Fruit fly (Drosophila melanogaster) whole organism, embryonic: ENCODE measurements around the gene CG10738.

Source experiments
- Atf-2 ChIP-seq: fragments of 200-800 bp; sonication (Bioruptor generic); optimal IDR thresholded peaks from 2 replicates; lab custom pipeline; 2016; ENCODE audit warnings: missing biosample characterization, missing genetic modification characterization
- B-H2 ChIP-seq: fragments of 200-800 bp; sonication (Bioruptor generic); optimal IDR thresholded peaks from 2 replicates; lab custom pipeline; 2018; ENCODE audit warnings: missing biosample characterization, mild to moderate bottlenecking, missing genetic modification characterization
- CG10147 ChIP-seq: fragments of 200-800 bp; sonication (Bioruptor generic); optimal IDR thresholded peaks from 2 replicates; lab custom pipeline; 2019; ENCODE audit warnings: missing biosample characterization, mild to moderate bottlenecking, missing genetic modification characterization, moderate library complexity
- CG12104 ChIP-seq: fragments of 200-800 bp; sonication (Bioruptor generic); optimal IDR thresholded peaks from 3 replicates; lab custom pipeline; 2016; ENCODE audit warnings: missing biosample characterization, missing genetic modification characterization
- CG12391 ChIP-seq: fragments of 200-800 bp; sonication (Bioruptor generic); optimal IDR thresholded peaks from 3 replicates; lab custom pipeline; 2018; ENCODE audit warnings: missing biosample characterization, mild to moderate bottlenecking, missing genetic modification characterization, moderate library complexity
- CG12769 ChIP-seq: fragments of 200-800 bp; sonication (Bioruptor generic); optimal IDR thresholded peaks from 2 replicates; lab custom pipeline; 2019; ENCODE audit warnings: missing biosample characterization, mild to moderate bottlenecking, missing genetic modification characterization, moderate library complexity
- CG14710 ChIP-seq: fragments of 200-800 bp; sonication (Bioruptor generic); optimal IDR thresholded peaks from 3 replicates; lab custom pipeline; 2019; ENCODE audit warnings: missing biosample characterization, mild to moderate bottlenecking, missing genetic modification characterization, moderate library complexity
- CG14860 ChIP-seq: fragments of 200-800 bp; sonication (Bioruptor generic); IDR thresholded peaks from 3 replicates; pipeline ENCODE4 v1.3.6; 2022; ENCODE audit warnings: missing biosample characterization, missing genetic modification characterization; ENCODE audit not compliant: partially characterized antibody
- CG15269 ChIP-seq: fragments of 200-800 bp; sonication (Bioruptor generic); optimal IDR thresholded peaks from 2 replicates; lab custom pipeline; 2018; ENCODE audit warnings: missing biosample characterization, mild to moderate bottlenecking, missing genetic modification characterization, moderate library complexity
- CG1603 ChIP-seq: fragments of 200-800 bp; sonication (Bioruptor generic); optimal IDR thresholded peaks from 2 replicates; lab custom pipeline; 2019; ENCODE audit warnings: missing biosample characterization, mild to moderate bottlenecking, missing genetic modification characterization, moderate library complexity
- CG17186 ChIP-seq: fragments of 200-800 bp; sonication (Bioruptor generic); optimal IDR thresholded peaks from 3 replicates; lab custom pipeline; 2017; ENCODE audit warnings: missing biosample characterization, missing genetic modification reagents, missing genetic modification characterization
- CG1792 ChIP-seq: fragments of 200-800 bp; sonication (Bioruptor generic); optimal IDR thresholded peaks from 2 replicates; lab custom pipeline; 2016; ENCODE audit warnings: missing biosample characterization, missing genetic modification characterization
- CG18262 ChIP-seq: fragments of 200-800 bp; optimal IDR thresholded peaks from 3 replicates; lab custom pipeline; 2019; ENCODE audit warnings: missing biosample characterization, mild to moderate bottlenecking, missing genetic modification characterization, moderate library complexity
- CG2116 ChIP-seq: fragments of 200-800 bp; sonication (Bioruptor generic); optimal IDR thresholded peaks from 3 replicates; lab custom pipeline; 2018; ENCODE audit warnings: missing biosample characterization, mild to moderate bottlenecking, missing genetic modification characterization
- CG2120 ChIP-seq: fragments of 200-800 bp; sonication (Bioruptor generic); optimal IDR thresholded peaks from 3 replicates; lab custom pipeline; 2016; ENCODE audit warnings: missing biosample characterization, missing genetic modification characterization
- CG31365 ChIP-seq: fragments of 200-800 bp; sonication (Bioruptor generic); optimal IDR thresholded peaks from 2 replicates; lab custom pipeline; 2018; ENCODE audit warnings: missing biosample characterization, mild to moderate bottlenecking, missing genetic modification characterization
- CG3281 ChIP-seq: fragments of 200-800 bp; sonication (Bioruptor generic); optimal IDR thresholded peaks from 3 replicates; lab custom pipeline; 2017; ENCODE audit warnings: missing biosample characterization, mild to moderate bottlenecking, missing genetic modification characterization
- CG4328 ChIP-seq: fragments of 200-800 bp; sonication (Bioruptor generic); optimal IDR thresholded peaks from 3 replicates; lab custom pipeline; 2017; ENCODE audit warnings: missing biosample characterization, missing genetic modification reagents, missing genetic modification characterization
- CG4617 ChIP-seq: fragments of 200-800 bp; sonication (Bioruptor generic); optimal IDR thresholded peaks from 3 replicates; lab custom pipeline; 2016; ENCODE audit warnings: missing biosample characterization, missing genetic modification characterization, borderline replicate concordance
- CG4707 ChIP-seq: fragments of 200-800 bp; sonication (Bioruptor generic); optimal IDR thresholded peaks from 2 replicates; lab custom pipeline; 2018; ENCODE audit warnings: missing biosample characterization, mild to moderate bottlenecking, missing genetic modification characterization, moderate library complexity
- CG5953 ChIP-seq: fragments of 200-800 bp; sonication (Bioruptor generic); IDR thresholded peaks from 2 replicates; pipeline ENCODE4 v1.3.6; 2022; ENCODE audit warnings: missing biosample characterization, missing genetic modification characterization
- CG8290 ChIP-seq, 3 experiments: fragments of 200-800 bp; sonication (Bioruptor generic); optimal IDR thresholded peaks; 2 replicates each; lab custom pipeline; 2016 to 2019; ENCODE audit warnings: missing biosample characterization in 3 of 3, missing genetic modification characterization in 3 of 3, mild to moderate bottlenecking in 2 of 3, moderate library complexity in 1 of 3
- CG9437 ChIP-seq: fragments of 200-800 bp; sonication (Bioruptor generic); optimal IDR thresholded peaks from 2 replicates; lab custom pipeline; 2018; ENCODE audit warnings: missing biosample characterization, mild to moderate bottlenecking, missing genetic modification characterization
- CG9932 ChIP-seq: fragments of 200-800 bp; sonication (Bioruptor generic); IDR thresholded peaks from 2 replicates; pipeline ENCODE4 v1.3.6; 2022; ENCODE audit warnings: missing biosample characterization, missing genetic modification characterization
- CrebB ChIP-seq: fragments of 200-800 bp; sonication (Bioruptor generic); optimal IDR thresholded peaks from 3 replicates; lab custom pipeline; 2018; ENCODE audit warnings: missing biosample characterization, mild to moderate bottlenecking, missing genetic modification characterization
- Dbx ChIP-seq: fragments of 200-800 bp; sonication (Bioruptor generic); IDR thresholded peaks from 3 replicates; pipeline ENCODE4 v1.3.6; 2022; ENCODE audit warnings: missing biosample characterization, missing genetic modification characterization
- Dek ChIP-seq: fragments of 200-800 bp; sonication (Bioruptor generic); optimal IDR thresholded peaks from 3 replicates; lab custom pipeline; 2019; ENCODE audit warnings: missing biosample characterization, mild to moderate bottlenecking, missing genetic modification characterization, moderate library complexity
- Dref ChIP-seq: fragments of 200-800 bp; sonication (Bioruptor generic); IDR thresholded peaks from 2 replicates; pipeline ENCODE4 v1.3.6; 2022; ENCODE audit warnings: missing biosample characterization, missing genetic modification characterization
- E2f1 ChIP-seq: fragments of 200-800 bp; sonication (Bioruptor generic); IDR thresholded peaks from 2 replicates; pipeline ENCODE4 v1.3.6; 2022; ENCODE audit warnings: missing biosample characterization, missing genetic modification characterization
- Ets97D ChIP-seq: fragments of 200-800 bp; sonication (Bioruptor generic); optimal IDR thresholded peaks from 3 replicates; lab custom pipeline; 2016; ENCODE audit warnings: missing biosample characterization, missing genetic modification characterization
- Fer1 ChIP-seq: fragments of 200-800 bp; sonication (Bioruptor generic); optimal IDR thresholded peaks from 2 replicates; lab custom pipeline; 2017; ENCODE audit warnings: missing biosample characterization, mild to moderate bottlenecking, missing genetic modification characterization
- Hey ChIP-seq: fragments of 200-800 bp; sonication (Bioruptor generic); optimal IDR thresholded peaks from 3 replicates; lab custom pipeline; 2018; ENCODE audit warnings: missing biosample characterization, mild to moderate bottlenecking, missing genetic modification characterization
- MBD-R2 ChIP-seq: fragments of 200-800 bp; sonication (Bioruptor generic); IDR thresholded peaks from 2 replicates; pipeline ENCODE4 v1.3.6; 2022; ENCODE audit warnings: missing biosample characterization, missing genetic modification characterization
- Rfx ChIP-seq: fragments of 200-800 bp; sonication (Bioruptor generic); IDR thresholded peaks from 2 replicates; pipeline ENCODE4 v1.3.6; 2022; ENCODE audit warnings: missing biosample characterization, missing genetic modification characterization
- Sox102F ChIP-seq: fragments of 200-800 bp; sonication (Bioruptor generic); optimal IDR thresholded peaks from 2 replicates; lab custom pipeline; 2018; ENCODE audit warnings: missing biosample characterization, mild to moderate bottlenecking, missing genetic modification characterization, moderate library complexity
- Sry-δ ChIP-seq: fragments of 200-800 bp; sonication (Bioruptor generic); optimal IDR thresholded peaks from 2 replicates; lab custom pipeline; 2016; ENCODE audit warnings: missing biosample characterization, missing genetic modification characterization
- Xrp1 ChIP-seq: fragments of 200-800 bp; sonication (Bioruptor generic); IDR thresholded peaks from 2 replicates; pipeline ENCODE4 v1.3.6; 2022; ENCODE audit warnings: missing biosample characterization, missing genetic modification characterization
- amos ChIP-seq: fragments of 200-800 bp; sonication (Bioruptor generic); IDR thresholded peaks from 2 replicates; pipeline ENCODE4 v1.3.6; 2022; ENCODE audit warnings: missing biosample characterization, missing genetic modification characterization; ENCODE audit not compliant: partially characterized antibody
- ap ChIP-seq: fragments of 200-800 bp; sonication (Bioruptor generic); IDR thresholded peaks from 2 replicates; pipeline ENCODE4 v1.3.6; 2022; ENCODE audit warnings: missing biosample characterization, missing genetic modification characterization
- ara ChIP-seq: fragments of 200-800 bp; sonication (Bioruptor generic); IDR thresholded peaks from 2 replicates; pipeline ENCODE4 v1.3.6; 2022; ENCODE audit warnings: missing biosample characterization, missing genetic modification characterization
- bab2 ChIP-seq: fragments of 200-800 bp; sonication (Bioruptor generic); optimal IDR thresholded peaks from 2 replicates; lab custom pipeline; 2016; ENCODE audit warnings: missing biosample characterization, missing genetic modification characterization
- hkb ChIP-seq, 2 experiments: fragments of 200-800 bp in 1 of 2; fragments of >200 bp in 1 of 2; sonication (Bioruptor generic) in 1 of 2; IDR thresholded peaks in 1 of 2; optimal IDR thresholded peaks in 1 of 2; 2 replicates each; pipeline versions ENCODE4 v1.3.6 to Lab custom; 2017 to 2022; ENCODE audit warnings: missing biosample characterization in 1 of 2, missing genetic modification characterization in 1 of 2
- jigr1 ChIP-seq: fragments of 200-800 bp; sonication (Bioruptor generic); IDR thresholded peaks from 3 replicates; pipeline ENCODE4 v1.3.6; 2022; ENCODE audit warnings: missing biosample characterization, missing genetic modification characterization
- knrl ChIP-seq: fragments of 200-800 bp; sonication (Bioruptor generic); IDR thresholded peaks from 3 replicates; pipeline ENCODE4 v1.3.6; 2022; ENCODE audit warnings: missing biosample characterization, missing genetic modification characterization; ENCODE audit not compliant: partially characterized antibody
- peb ChIP-seq: fragments of 200-800 bp; sonication (Bioruptor generic); IDR thresholded peaks from 2 replicates; pipeline ENCODE4 v1.3.6; 2022; ENCODE audit warnings: missing biosample characterization, missing genetic modification characterization
- sna ChIP-seq: fragments of 200-800 bp; sonication (Bioruptor generic); IDR thresholded peaks from 2 replicates; pipeline ENCODE4 v1.3.6; 2022; ENCODE audit warnings: missing biosample characterization, missing genetic modification characterization; ENCODE audit not compliant: partially characterized antibody
- vnd ChIP-seq: fragments of 200-800 bp; sonication (Bioruptor generic); IDR thresholded peaks from 3 replicates; pipeline ENCODE4 v1.3.6; 2022; ENCODE audit warnings: missing biosample characterization, missing genetic modification characterization; ENCODE audit not compliant: partially characterized antibody
- zen ChIP-seq: fragments of 200-800 bp; sonication (Bioruptor generic); optimal IDR thresholded peaks from 3 replicates; lab custom pipeline; 2018; ENCODE audit warnings: missing biosample characterization, mild to moderate bottlenecking, missing genetic modification characterization, moderate library complexity

CG10738 gene

DNA sequence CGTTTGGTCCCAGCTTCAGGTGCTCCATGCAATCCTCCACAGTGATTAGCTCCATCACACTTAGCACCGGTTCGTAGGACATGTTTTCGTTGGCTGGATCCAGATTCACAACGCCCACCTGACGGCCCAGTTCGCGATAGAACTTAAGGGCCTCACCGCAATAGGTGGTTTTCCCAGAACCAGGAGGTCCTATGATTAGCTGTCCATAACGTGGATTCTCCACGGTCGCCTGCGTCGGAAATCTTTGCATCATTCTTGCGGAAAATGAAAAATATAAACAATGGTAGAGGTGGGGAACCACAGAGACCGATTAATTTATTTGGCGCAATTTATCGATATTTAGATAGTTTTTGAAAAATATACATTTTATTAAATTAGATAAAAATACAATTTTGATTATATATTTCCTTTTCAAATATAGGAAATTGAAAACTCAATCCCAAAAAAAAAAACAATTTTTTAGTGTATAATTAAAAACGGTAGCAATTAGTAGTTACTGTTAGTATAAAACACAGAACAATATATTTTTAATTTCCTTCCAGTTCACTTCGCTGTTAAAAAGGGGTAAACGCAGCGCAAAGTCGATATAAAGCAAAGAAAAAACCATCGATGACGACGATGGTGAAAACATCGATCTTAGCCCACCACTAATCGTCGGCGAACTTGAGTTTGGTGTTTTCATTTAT lies 38.2 kb upstream of the CG10738 start, which contains the start of the genes CG10222 and flr (continued):
- TF ChIP-seq CG15269 (tag; lab: Kevin White, UChicago) (peak; percentile 5), Sox102F (no peak), B-H2 (GFP tag; lab: Kevin White, UChicago) (no peak), Dbx (GFP tag; lab: Robert Waterston, UW) (peak; percentile 42; the same call in 1 of the 3 replicates), CG1792 (GFP tag; lab: Kevin White, UChicago) (no peak), jigr1 (GFP tag; lab: Robert Waterston, UW) (peak; percentile 14; the same call in 1 of the 3 replicates), CG17186 (GFP tag; lab: Kevin White, UChicago) (peak; percentile 62), CrebB (tag; lab: Kevin White, UChicago) (no peak), Xrp1 (GFP tag; lab: Robert Waterston, UW) (no peak), Ets97D (peak; percentile 13), CG4707 (GFP tag; lab: Kevin White, UChicago) (no peak), Sry-δ (GFP tag; lab: Kevin White, UChicago) (peak; percentile 86), knrl (peak; percentile 79), CG2120 (peak; percentile 6), Fer1 (GFP tag; lab: Kevin White, UChicago) (no peak), CG1603 (tag; lab: Kevin White, UChicago) (peak; percentile 7), CG18262 (tag; lab: Kevin White, UChicago) (peak; percentile 32), CG14860 (GFP tag; lab: Robert Waterston, UW) (peak; percentile 69), CG4617 (GFP tag; lab: Kevin White, UChicago) (peak; percentile 15), CG8290 (GFP tag; optimal IDR thresholded peaks at IDR 0.05; lab: Kevin White, UChicago) (peak; percentile 29), CG8290 (tag; optimal IDR thresholded peaks at IDR 0.05; lab: Kevin White, UChicago) (no peak), CG31365 (tag; lab: Kevin White, UChicago) (no peak), vnd (GFP tag; lab: Robert Waterston, UW) (peak; percentile 71), Dek (no peak), amos (GFP tag; lab: Robert Waterston, UW) (peak; percentile 68), CG5953 (no peak), CG10147 (GFP tag; lab: Kevin White, UChicago) (peak; percentile 17), ara (GFP tag; lab: Robert Waterston, UW) (no peak), Hey (tag; lab: Kevin White, UChicago) (no peak), Atf-2 (GFP tag; lab: Kevin White, UChicago) (no peak), MBD-R2 (GFP tag; lab: Robert Waterston, UW) (peak; percentile 65), CG3281 (GFP tag; lab: Kevin White, UChicago) (peak; percentile 15), E2f1 (GFP tag; lab: Robert Waterston, UW) (no peak), ap (no peak), CG14710 (tag; lab: Kevin White, UChicago) (peak; percentile 58), CG2116 (GFP tag; lab: Kevin White, UChicago) (peak; percentile 70), CG12391 (tag; lab: Kevin White, UChicago) (peak; percentile 42), Rfx (GFP tag; lab: Robert Waterston, UW) (peak; percentile 43; the same call in 1 of the 2 replicates), zen (peak; percentile 10), CG9932 (GFP tag; lab: Robert Waterston, UW) (peak; percentile 56), hkb (optimal IDR thresholded peaks at IDR 0.05; lab: Kevin White, UChicago) (no peak), hkb (GFP tag; IDR thresholded peaks at IDR 0.05; lab: Robert Waterston, UW) (no peak), peb (GFP tag; lab: Robert Waterston, UW) (no peak), bab2 (no peak), CG12104 (GFP tag; lab: Kevin White, UChicago) (peak; percentile 20), CG9437 (GFP tag; lab: Kevin White, UChicago) (no peak), Dref (GFP tag; lab: Robert Waterston, UW) (peak; percentile 76), CG4328 (GFP tag; lab: Kevin White, UChicago) (no peak), sna (GFP tag; lab: Robert Waterston, UW) (0 out of 2 replicates have a peak, but pooled peaks have one; percentile 51), CG12769 (tag; lab: Kevin White, UChicago) (no peak)
